Worm (Caenorhabditis elegans) whole organism, L4 larva: ENCODE data around the gene W08F4.7.
"Not testable (repeated sequence)": the region's sequence is repeated elsewhere in the genome, so short reads cannot be mapped to it uniquely, and the experiment has no call there.

Experiments
- F49E8.2 ChIP-seq: sonication (generic microtip); optimal IDR thresholded peaks from 2 replicates; lab custom pipeline; 2016; ENCODE audit warnings: missing compliant biosample characterization, mild to moderate bottlenecking, missing genetic modification characterization, borderline replicate concordance
- ama-1 ChIP-seq: fragments of 150-350 bp; optimal IDR thresholded peaks from 2 replicates; lab custom pipeline; 2014; ENCODE audit warnings: inconsistent platforms, mixed read lengths
- ceh-82 ChIP-seq: sonication (generic microtip); optimal IDR thresholded peaks from 2 replicates; lab custom pipeline; 2017; ENCODE audit warnings: missing biosample characterization, missing genetic modification characterization
- ces-1 ChIP-seq: fragments of 150-350 bp; sonication (generic microtip); optimal IDR thresholded peaks from 4 replicates; lab custom pipeline; 2014; ENCODE audit warnings: missing biosample characterization, missing genetic modification reagents, missing genetic modification characterization
- mdl-1 ChIP-seq, 2 experiments: fragments of 150-350 bp in 1 of 2; sonication (generic microtip) in 1 of 2; optimal IDR thresholded peaks; 2 replicates each; lab custom pipeline; 2014 to 2017; ENCODE audit warnings: missing biosample characterization in 2 of 2, missing genetic modification characterization in 2 of 2
- mep-1 ChIP-seq: fragments of 150-350 bp; sonication (generic microtip); optimal IDR thresholded peaks from 3 replicates; lab custom pipeline; 2014; ENCODE audit warnings: missing biosample characterization, missing genetic modification characterization
- nhr-11 ChIP-seq: fragments of 150-350 bp; optimal IDR thresholded peaks from 2 replicates; lab custom pipeline; 2014; ENCODE audit warnings: missing biosample characterization, missing genetic modification characterization
- nhr-6 ChIP-seq: fragments of 150-350 bp; optimal IDR thresholded peaks from 2 replicates; lab custom pipeline; 2014; ENCODE audit warnings: missing biosample characterization, missing genetic modification characterization
- unc-39 ChIP-seq: sonication (generic microtip); optimal IDR thresholded peaks from 2 replicates; lab custom pipeline; 2017; ENCODE audit warnings: missing biosample characterization, missing genetic modification characterization
- zip-11 ChIP-seq: fragments of 200-800 bp; sonication (Bioruptor generic); IDR thresholded peaks from 2 replicates; pipeline ENCODE4 v1.3.6; 2022; ENCODE audit warnings: missing genetic modification characterization, missing compliant biosample characterization
- ztf-11 ChIP-seq: fragments of 150-350 bp; optimal IDR thresholded peaks from 2 replicates; lab custom pipeline; 2014; ENCODE audit warnings: missing biosample characterization, missing genetic modification characterization

DNA sequence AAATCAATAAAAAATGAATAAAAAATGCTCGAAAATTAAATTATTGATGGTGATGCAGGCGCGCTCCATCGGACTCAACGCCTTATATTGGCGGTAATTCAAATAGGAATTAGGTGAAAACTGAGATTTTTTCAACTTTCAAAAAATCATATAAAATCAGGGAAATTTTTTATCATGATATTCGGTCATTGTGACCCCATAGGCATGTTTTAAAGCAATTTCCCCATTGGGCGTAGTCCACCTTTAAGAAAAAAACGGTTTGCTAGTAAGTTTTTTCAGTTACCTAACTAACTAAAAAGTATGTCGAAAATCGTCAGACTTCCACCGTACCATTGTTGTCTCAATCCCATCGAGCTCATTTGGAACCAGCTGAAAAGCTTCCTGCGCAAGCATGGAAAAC, 15.7 kb upstream of the W08F4.7 start, which contains the start of gene W08F4.1:
- TF ChIP-seq mep-1; ztf-11 (tag; lab: Kevin White, UChicago); mdl-1 (tag; optimal IDR thresholded peaks at IDR 0.05; lab: Kevin White, UChicago); ces-1; unc-39; F49E8.2 (tag; lab: Kevin White, UChicago); nhr-6; nhr-11 (tag; lab: Kevin White, UChicago); zip-11; ceh-82 (tag; lab: Kevin White, UChicago); ama-1 (lab: Kevin White, UChicago): not testable (repeated sequence)
